Worm (Caenorhabditis elegans) whole organism, young adult: Measurements from ENCODE around the gene str-44.

Experiments
- bed-1 ChIP-seq: fragments of 200-800 bp; sonication (Bioruptor generic); IDR thresholded peaks from 2 replicates; pipeline ENCODE4 v1.3.6; 2022; ENCODE audit warnings: missing genetic modification reagents, missing genetic modification characterization, missing compliant biosample characterization
- egl-18 ChIP-seq: fragments of 200-800 bp; sonication (Bioruptor generic); IDR thresholded peaks from 2 replicates; pipeline ENCODE4 v1.3.6; 2022; ENCODE audit warnings: missing genetic modification reagents, missing genetic modification characterization, missing compliant biosample characterization
- lsl-1 ChIP-seq: fragments of 200-800 bp; sonication (Bioruptor generic); optimal IDR thresholded peaks from 2 replicates; lab custom pipeline; 2018; ENCODE audit warnings: mild to moderate bottlenecking, missing genetic modification characterization, moderate library complexity, missing compliant biosample characterization
- nfya-1 ChIP-seq: sonication (generic microtip); optimal IDR thresholded peaks from 2 replicates; lab custom pipeline; 2017; ENCODE audit warnings: antibody characterized with exemption, missing compliant biosample characterization, missing genetic modification characterization, borderline replicate concordance; ENCODE audit not compliant: insufficient read depth
- pha-4 ChIP-seq: fragments of 150-350 bp; sonication (generic microtip); optimal IDR thresholded peaks from 2 replicates; lab custom pipeline; 2014; ENCODE audit warnings: missing biosample characterization, missing genetic modification reagents, missing genetic modification characterization
- ztf-22 ChIP-seq: fragments of 200-800 bp; sonication (Bioruptor generic); optimal IDR thresholded peaks from 2 replicates; lab custom pipeline; 2018; ENCODE audit warnings: mild to moderate bottlenecking, missing genetic modification characterization, moderate library complexity, missing compliant biosample characterization

- TF ChIP-seq lsl-1 (GFP tag; lab: Kevin White, UChicago) (no peak), pha-4 (tag; lab: Kevin White, UChicago) (no peak), nfya-1 (tag; lab: Kevin White, UChicago) (no peak), ztf-22 (GFP tag; lab: Kevin White, UChicago) (no peak), egl-18 (GFP tag; lab: Robert Waterston, UW) (no peak), bed-1 (GFP tag; lab: Robert Waterston, UW) (no peak)
Measured at ce11 chrIV:7180304-7180703, 3.3 kb downstream of the str-44 start, which contains the start of gene cest-10.
